Worm (Caenorhabditis elegans): ENCODE measurements around the gene C32H11.3.

DNA sequence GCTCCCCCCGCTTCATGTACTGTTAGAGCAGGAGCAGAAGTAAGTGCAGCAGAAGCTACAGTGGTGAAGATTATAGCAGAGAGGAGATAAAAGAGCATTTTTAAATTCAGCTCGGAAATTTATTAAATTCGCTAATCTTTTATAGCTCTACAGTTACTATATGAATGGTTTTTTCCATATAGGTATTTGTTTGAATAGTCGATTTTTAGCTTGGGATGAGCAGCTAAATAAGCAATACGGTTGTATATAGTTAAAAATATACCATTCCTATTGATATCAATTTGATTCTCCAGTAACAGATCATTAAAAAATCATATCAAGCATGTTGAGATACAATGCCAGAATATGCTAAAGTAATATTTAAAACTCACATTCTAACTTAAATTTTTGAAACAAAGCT is 8.3 kb downstream of the C32H11.3 start, which contains the start of gene srlf-5:
- no peak for TF ChIP-seq unc-39 (tag; optimal IDR thresholded peaks at IDR 0.05)
- TF ChIP-seq nhr-12 (tag; optimal IDR thresholded peaks at IDR 0.05) = no peak
- TF ChIP-seq ama-1 (optimal IDR thresholded peaks at IDR 0.05) = no peak
- TF ChIP-seq lin-39 (tag; optimal IDR thresholded peaks at IDR 0.05) = no peak
- TF ChIP-seq lin-15B (tag; optimal IDR thresholded peaks at IDR 0.05) = no peak
- TF ChIP-seq ztf-11 (tag; optimal IDR thresholded peaks at IDR 0.05) = no peak
- no peak for TF ChIP-seq skn-1 (tag; optimal IDR thresholded peaks at IDR 0.05)
- TF ChIP-seq fos-1 (tag; optimal IDR thresholded peaks at IDR 0.05) = no peak
- no peak for TF ChIP-seq mdl-1 (tag; optimal IDR thresholded peaks at IDR 0.05)
